Fruit fly (Drosophila melanogaster) ovary, adult (tissue): Measurements from ENCODE around the gene CG42246.

Source experiments
- CG17801 ChIP-seq: fragments of 200-800 bp; optimal IDR thresholded peaks from 2 replicates; lab custom pipeline; 2019; ENCODE audit warnings: missing biosample characterization, mild to moderate bottlenecking, missing genetic modification characterization, moderate library complexity; ENCODE audit not compliant: partially characterized antibody

The CG42246 gene

dm6 chrX:7403074-7403473 lies 8.6 kb downstream of the CG42246 start, which contains the start of gene CG15035:
Gene CG15035 (minus strand): TSS chrX:7403174.
- TF ChIP-seq CG17801 (GFP tag; lab: Kevin White, UChicago): no peak

- TF ChIP-seq CG17801 (GFP tag; lab: Kevin White, UChicago): no peak
Measured at dm6 chrX:7382890-7383289, 28.8 kb downstream of the CG42246 start, which contains the start of gene CG42781. Gene CG42781 (minus strand): TSS chrX:7382990.

dm6 chrX:7379569-7379968 lies 32.1 kb downstream of the CG42246 start:
- TF ChIP-seq CG17801 (GFP tag; lab: Kevin White, UChicago): no peak

- no peak for TF ChIP-seq CG17801 (GFP tag; lab: Kevin White, UChicago)
Measured at dm6 chrX:7377840-7378239, 33.9 kb downstream of the CG42246 start, which contains the start of gene CheA7a. Gene CheA7a (plus strand): TSS chrX:7378140.

- no peak for TF ChIP-seq CG17801 (GFP tag; lab: Kevin White, UChicago)
Measured at dm6 chrX:7372475-7372874, 39.2 kb downstream of the CG42246 start.

- TF ChIP-seq CG17801 (GFP tag; lab: Kevin White, UChicago): no peak
Measured at dm6 chrX:7368361-7368760, 43.3 kb downstream of the CG42246 start.
